Fruit fly (Drosophila melanogaster) whole organism, embryonic: Measurements from ENCODE around the gene CNMa.

Experiments
- Adf1 ChIP-seq: fragments of 200-800 bp; sonication (Bioruptor generic); IDR thresholded peaks from 2 replicates; pipeline ENCODE4 v1.3.6; 2022; ENCODE audit warnings: missing biosample characterization, missing genetic modification characterization
- Atf-2 ChIP-seq: fragments of 200-800 bp; sonication (Bioruptor generic); optimal IDR thresholded peaks from 2 replicates; lab custom pipeline; 2016; ENCODE audit warnings: missing biosample characterization, missing genetic modification characterization
- Awh ChIP-seq: fragments of 200-800 bp; sonication (Bioruptor generic); IDR thresholded peaks from 2 replicates; pipeline ENCODE4, ENCODE4 v1.3.6; 2022; ENCODE audit warnings: missing biosample characterization, missing genetic modification characterization
- CG10543 ChIP-seq: fragments of 200-800 bp; sonication (Bioruptor generic); optimal IDR thresholded peaks from 3 replicates; lab custom pipeline; 2017; ENCODE audit warnings: missing biosample characterization, mild to moderate bottlenecking, missing genetic modification characterization, moderate library complexity
- CG11398 ChIP-seq: fragments of 200-800 bp; sonication (Bioruptor generic); optimal IDR thresholded peaks from 2 replicates; lab custom pipeline; 2016; ENCODE audit warnings: missing biosample characterization, missing genetic modification characterization
- CG13296 ChIP-seq: fragments of 200-800 bp; sonication (Bioruptor generic); optimal IDR thresholded peaks from 3 replicates; lab custom pipeline; 2018; ENCODE audit warnings: missing biosample characterization, mild to moderate bottlenecking, missing genetic modification characterization
- CG14014 ChIP-seq: fragments of 200-800 bp; sonication (Bioruptor generic); IDR thresholded peaks from 2 replicates; pipeline ENCODE4 v1.3.6; 2022; ENCODE audit warnings: missing biosample characterization, missing genetic modification characterization
- CG15514 ChIP-seq: fragments of 200-800 bp; sonication (Bioruptor generic); optimal IDR thresholded peaks from 3 replicates; lab custom pipeline; 2017; ENCODE audit warnings: missing biosample characterization, missing genetic modification characterization, mild to moderate bottlenecking, moderate library complexity, missing genetic modification reagents
- CG15696 ChIP-seq: fragments of 200-800 bp; sonication (Bioruptor generic); optimal IDR thresholded peaks from 2 replicates; lab custom pipeline; 2019; ENCODE audit warnings: missing biosample characterization, mild to moderate bottlenecking, missing genetic modification characterization, moderate library complexity
- CG16813 ChIP-seq: fragments of 200-800 bp; sonication (Bioruptor generic); IDR thresholded peaks from 3 replicates; pipeline ENCODE4 v1.3.6; 2022; ENCODE audit warnings: missing biosample characterization, missing genetic modification characterization; ENCODE audit not compliant: partially characterized antibody
- CG18011 ChIP-seq: fragments of 200-800 bp; sonication (Bioruptor generic); optimal IDR thresholded peaks from 2 replicates; lab custom pipeline; 2017; ENCODE audit warnings: missing biosample characterization, missing genetic modification characterization, mild to moderate bottlenecking, moderate library complexity, missing genotype
- CG2712 ChIP-seq: fragments of 200-800 bp; optimal IDR thresholded peaks from 3 replicates; lab custom pipeline; 2019; ENCODE audit warnings: missing biosample characterization, mild to moderate bottlenecking, missing genetic modification characterization, moderate library complexity
- CG30431 ChIP-seq: fragments of 200-800 bp; sonication (Bioruptor generic); optimal IDR thresholded peaks from 2 replicates; lab custom pipeline; 2017; ENCODE audit warnings: missing biosample characterization, missing genetic modification characterization
- CG31388 ChIP-seq: fragments of 200-800 bp; sonication (Bioruptor generic); optimal IDR thresholded peaks from 2 replicates; lab custom pipeline; 2016; ENCODE audit warnings: missing biosample characterization, missing genetic modification characterization
- CG31441 ChIP-seq: fragments of 200-800 bp; sonication (Bioruptor generic); IDR thresholded peaks from 2 replicates; pipeline ENCODE4 v1.3.6; 2022; ENCODE audit warnings: missing biosample characterization, missing genetic modification characterization
- CG32532 ChIP-seq: fragments of 200-800 bp; sonication (Bioruptor generic); IDR thresholded peaks from 2 replicates; pipeline ENCODE4 v1.3.6; 2022; ENCODE audit warnings: missing biosample characterization, missing genetic modification characterization
- CG3281 ChIP-seq: fragments of 200-800 bp; sonication (Bioruptor generic); optimal IDR thresholded peaks from 3 replicates; lab custom pipeline; 2017; ENCODE audit warnings: missing biosample characterization, mild to moderate bottlenecking, missing genetic modification characterization
- CG33557 ChIP-seq: fragments of 200-800 bp; sonication (Bioruptor generic); optimal IDR thresholded peaks from 2 replicates; lab custom pipeline; 2019; ENCODE audit warnings: missing biosample characterization, mild to moderate bottlenecking, missing genetic modification characterization, moderate library complexity
- CG4328 ChIP-seq: fragments of 200-800 bp; sonication (Bioruptor generic); optimal IDR thresholded peaks from 3 replicates; lab custom pipeline; 2017; ENCODE audit warnings: missing biosample characterization, missing genetic modification reagents, missing genetic modification characterization
- CG5245 ChIP-seq: fragments of 200-800 bp; sonication (Bioruptor generic); optimal IDR thresholded peaks from 3 replicates; lab custom pipeline; 2016; ENCODE audit warnings: missing biosample characterization, missing genetic modification characterization
- CG6765 ChIP-seq: fragments of 200-800 bp; sonication (Bioruptor generic); optimal IDR thresholded peaks from 3 replicates; lab custom pipeline; 2017; ENCODE audit warnings: missing biosample characterization, mild to moderate bottlenecking, missing genetic modification characterization
- CG6813 ChIP-seq: fragments of 200-800 bp; sonication (Bioruptor generic); optimal IDR thresholded peaks from 2 replicates; lab custom pipeline; 2017; ENCODE audit warnings: missing biosample characterization, missing genetic modification characterization, mild to moderate bottlenecking, moderate library complexity, missing genetic modification reagents
- CG8944 ChIP-seq: fragments of 200-800 bp; sonication (Bioruptor generic); optimal IDR thresholded peaks from 3 replicates; lab custom pipeline; 2016; ENCODE audit warnings: missing biosample characterization, missing genetic modification characterization
- CG9609 ChIP-seq: fragments of 200-800 bp; sonication (Bioruptor generic); optimal IDR thresholded peaks from 3 replicates; lab custom pipeline; 2016; ENCODE audit warnings: missing biosample characterization, missing genetic modification characterization
- Dfd ChIP-seq, 2 experiments: fragments of >200 bp; optimal IDR thresholded peaks; 2 replicates each; lab custom pipeline; 2017; ENCODE audit warnings: missing biosample characterization in 2 of 2, missing genetic modification characterization in 2 of 2
- Fer2 ChIP-seq: fragments of 200-800 bp; sonication (Bioruptor generic); optimal IDR thresholded peaks from 2 replicates; lab custom pipeline; 2018; ENCODE audit warnings: missing biosample characterization, mild to moderate bottlenecking, missing genetic modification characterization, moderate library complexity
- Jarid2 ChIP-seq: fragments of 200-800 bp; sonication (Bioruptor generic); optimal IDR thresholded peaks from 3 replicates; lab custom pipeline; 2017; ENCODE audit warnings: mild to moderate bottlenecking, missing biosample characterization, missing genetic modification reagents, missing genetic modification characterization
- MESR4 ChIP-seq: fragments of 200-800 bp; sonication (Bioruptor generic); optimal IDR thresholded peaks from 2 replicates; lab custom pipeline; 2018; ENCODE audit warnings: missing biosample characterization, mild to moderate bottlenecking, missing genetic modification characterization, moderate library complexity
- Mrtf ChIP-seq: fragments of 200-800 bp; sonication (Bioruptor generic); IDR thresholded peaks from 3 replicates; pipeline ENCODE4 v1.3.6; 2022; ENCODE audit warnings: missing biosample characterization, missing genetic modification characterization
- Sox100B ChIP-seq: fragments of 200-800 bp; sonication (Bioruptor generic); optimal IDR thresholded peaks from 3 replicates; lab custom pipeline; 2018; ENCODE audit warnings: missing biosample characterization, mild to moderate bottlenecking, missing genetic modification characterization
- Stat92E ChIP-seq, 3 experiments: fragments of >200 bp in 2 of 3; fragments of 200-800 bp in 1 of 3; sonication (Bioruptor generic) in 1 of 3; optimal IDR thresholded peaks; 2 replicates each; lab custom pipeline; 2017 to 2019; ENCODE audit warnings: missing biosample characterization in 3 of 3, missing genetic modification characterization in 3 of 3, mild to moderate bottlenecking in 1 of 3, moderate library complexity in 1 of 3
- az2 ChIP-seq: fragments of 200-800 bp; sonication (Bioruptor generic); optimal IDR thresholded peaks from 3 replicates; lab custom pipeline; 2016; ENCODE audit warnings: missing biosample characterization, missing genetic modification characterization
- cad ChIP-seq: fragments of >200 bp; optimal IDR thresholded peaks from 2 replicates; lab custom pipeline; 2017; ENCODE audit warnings: missing biosample characterization, missing genetic modification characterization
- chif ChIP-seq, 2 experiments: fragments of 200-800 bp; sonication (Bioruptor generic); optimal IDR thresholded peaks; 3 replicates each; lab custom pipeline; 2016; ENCODE audit warnings: missing biosample characterization in 2 of 2, missing genetic modification characterization in 2 of 2
- cwo ChIP-seq: fragments of 200-800 bp; sonication (Bioruptor generic); optimal IDR thresholded peaks from 3 replicates; lab custom pipeline; 2017; ENCODE audit warnings: missing biosample characterization, missing genetic modification characterization, mild to moderate bottlenecking, moderate library complexity, missing genetic modification reagents
- dm ChIP-seq: fragments of 200-800 bp; sonication (Bioruptor generic); optimal IDR thresholded peaks from 3 replicates; lab custom pipeline; 2016; ENCODE audit warnings: missing biosample characterization, missing genetic modification characterization
- dmrt11E ChIP-seq: fragments of 200-800 bp; sonication (Bioruptor generic); optimal IDR thresholded peaks from 3 replicates; lab custom pipeline; 2018; ENCODE audit warnings: missing biosample characterization, mild to moderate bottlenecking, missing genetic modification characterization, moderate library complexity
- eve ChIP-seq, 2 experiments: fragments of >200 bp; optimal IDR thresholded peaks; 2 replicates each; lab custom pipeline; 2017; ENCODE audit warnings: missing biosample characterization in 2 of 2, missing genetic modification characterization in 2 of 2
- ftz-f1 ChIP-seq: fragments of 200-800 bp; sonication (Bioruptor generic); optimal IDR thresholded peaks from 2 replicates; lab custom pipeline; 2016; ENCODE audit warnings: missing biosample characterization, missing genetic modification characterization
- fu2 ChIP-seq: fragments of 200-800 bp; sonication (Bioruptor generic); optimal IDR thresholded peaks from 2 replicates; lab custom pipeline; 2016; ENCODE audit warnings: missing biosample characterization, missing genetic modification characterization
- gem ChIP-seq: fragments of 200-800 bp; sonication (Bioruptor generic); optimal IDR thresholded peaks from 2 replicates; lab custom pipeline; 2019; ENCODE audit warnings: missing biosample characterization, mild to moderate bottlenecking, missing genetic modification characterization, moderate library complexity
- hth ChIP-seq: fragments of >200 bp; optimal IDR thresholded peaks from 2 replicates; lab custom pipeline; 2017; ENCODE audit warnings: inconsistent platforms
- jumu ChIP-seq: fragments of 200-800 bp; sonication (Bioruptor generic); optimal IDR thresholded peaks from 3 replicates; lab custom pipeline; 2016; ENCODE audit warnings: missing biosample characterization, missing genetic modification characterization
- klu ChIP-seq: fragments of 200-800 bp; sonication (Bioruptor generic); IDR thresholded peaks from 2 replicates; pipeline ENCODE4 v1.3.6; 2022; ENCODE audit warnings: missing biosample characterization, missing genetic modification characterization
- onecut ChIP-seq: fragments of 200-800 bp; sonication (Bioruptor generic); IDR thresholded peaks from 2 replicates; pipeline ENCODE4 v1.3.6; 2022; ENCODE audit warnings: missing biosample characterization, missing genetic modification characterization
- repo ChIP-seq: fragments of 200-800 bp; sonication (Bioruptor generic); optimal IDR thresholded peaks from 2 replicates; lab custom pipeline; 2016; ENCODE audit warnings: missing biosample characterization, missing genetic modification characterization
- scrt ChIP-seq: fragments of 200-800 bp; sonication (Bioruptor generic); optimal IDR thresholded peaks from 2 replicates; lab custom pipeline; 2018; ENCODE audit warnings: missing biosample characterization, mild to moderate bottlenecking, missing genetic modification characterization, moderate library complexity
- tin ChIP-seq: fragments of 200-800 bp; sonication (Bioruptor generic); optimal IDR thresholded peaks from 3 replicates; lab custom pipeline; 2016; ENCODE audit warnings: missing biosample characterization, missing genetic modification characterization
- tna ChIP-seq: fragments of 200-800 bp; sonication (Bioruptor generic); IDR thresholded peaks from 2 replicates; pipeline ENCODE4 v1.3.6; 2022; ENCODE audit warnings: missing biosample characterization, missing genetic modification characterization; ENCODE audit not compliant: partially characterized antibody
- ttk ChIP-seq: fragments of 200-800 bp; sonication (Bioruptor generic); IDR thresholded peaks from 2 replicates; pipeline ENCODE4 v2.1.2; 2022; ENCODE audit warnings: missing biosample characterization, missing genetic modification characterization
- unpg ChIP-seq: fragments of 200-800 bp; sonication (Bioruptor generic); optimal IDR thresholded peaks from 3 replicates; lab custom pipeline; 2018; ENCODE audit warnings: missing biosample characterization, mild to moderate bottlenecking, missing genetic modification characterization, moderate library complexity

CNMa gene

DNA sequence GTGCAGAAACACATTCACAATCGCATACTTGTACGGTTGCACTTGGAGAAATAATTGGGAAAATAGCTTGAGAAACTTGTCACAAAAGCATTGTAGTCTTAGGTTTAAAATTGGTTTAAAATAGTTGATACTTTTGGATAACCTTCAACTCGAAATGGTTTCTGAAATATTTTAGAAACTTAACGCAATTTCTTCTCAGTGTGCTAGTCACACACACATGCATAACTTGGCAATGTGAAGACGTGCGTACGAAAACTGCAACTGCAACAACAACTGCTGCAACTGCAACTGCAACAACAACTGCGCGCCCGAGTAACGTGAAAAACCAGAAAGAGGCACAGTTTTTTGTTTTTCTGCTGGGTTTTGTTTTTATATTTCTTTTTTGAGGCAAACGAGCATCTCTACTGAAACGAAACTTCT lies 30.7 kb upstream of the CNMa start (continued):
- TF ChIP-seq CG33557 (peak; percentile 34), CG15696 (tag; lab: Kevin White, UChicago) (peak; percentile 94), CG13296 (GFP tag; lab: Kevin White, UChicago) (peak; percentile 49), CG14014 (GFP tag; lab: Robert Waterston, UW) (peak; percentile 62; the same call in 1 of the 2 replicates), tin (GFP tag; lab: Kevin White, UChicago) (peak; percentile 86), unpg (GFP tag; lab: Kevin White, UChicago) (peak; percentile 83), CG2712 (tag; lab: Kevin White, UChicago) (peak; percentile 91), CG32532 (no peak; the same call in 1 of the 2 replicates), Stat92E (GFP tag; optimal IDR thresholded peaks at IDR 0.05; lab: Kevin White, UChicago) (no peak), CG3281 (GFP tag; lab: Kevin White, UChicago) (peak; percentile 12), dm (peak; percentile 55), CG4328 (GFP tag; lab: Kevin White, UChicago) (peak; percentile 42), CG18011 (GFP tag; lab: Kevin White, UChicago) (peak; percentile 26), hth (lab: Kevin White, UChicago) (no peak), Atf-2 (GFP tag; lab: Kevin White, UChicago) (peak; percentile 77), tna (no peak), onecut (GFP tag; lab: Robert Waterston, UW) (peak; percentile 78), CG30431 (GFP tag; lab: Kevin White, UChicago) (peak; percentile 76), Adf1 (GFP tag; lab: Robert Waterston, UW) (no peak), Dfd (GFP tag; optimal IDR thresholded peaks at IDR 0.05; lab: Kevin White, UChicago) (no peak), repo (peak; percentile 78), Fer2 (peak; percentile 25), Awh (GFP tag; lab: Robert Waterston, UW) (peak; percentile 85), CG6813 (GFP tag; lab: Kevin White, UChicago) (peak; percentile 77), eve (GFP tag; optimal IDR thresholded peaks at IDR 0.05; lab: Kevin White, UChicago) (peak; percentile 74 to 92), CG9609 (GFP tag; lab: Kevin White, UChicago) (peak; percentile 79), Sox100B (GFP tag; lab: Kevin White, UChicago) (peak; percentile 82), MESR4 (GFP tag; lab: Kevin White, UChicago) (peak; percentile 6), CG10543 (no peak), cad (GFP tag; lab: Kevin White, UChicago) (no peak), Mrtf (GFP tag; lab: Robert Waterston, UW) (peak; percentile 63; the same call in 2 of the 3 replicates), scrt (GFP tag; lab: Kevin White, UChicago) (peak; percentile 48), jumu (GFP tag; lab: Kevin White, UChicago) (peak; percentile 80), Jarid2 (GFP tag; lab: Kevin White, UChicago) (no peak), ftz-f1 (GFP tag; lab: Kevin White, UChicago) (no peak), CG11398 (peak; percentile 78), fu2 (GFP tag; lab: Kevin White, UChicago) (peak; percentile 39), CG15514 (GFP tag; lab: Kevin White, UChicago) (no peak), klu (GFP tag; lab: Robert Waterston, UW) (peak; percentile 46), CG6765 (GFP tag; lab: Kevin White, UChicago) (no peak), CG16813 (GFP tag; lab: Robert Waterston, UW) (no peak), az2 (GFP tag; lab: Kevin White, UChicago) (peak; percentile 87), gem (tag; lab: Kevin White, UChicago) (peak; percentile 90), CG31388 (GFP tag; lab: Kevin White, UChicago) (peak; percentile 71), CG31441 (peak; percentile 92), ttk (GFP tag; lab: Robert Waterston, UW) (peak; percentile 88), chif (GFP tag; optimal IDR thresholded peaks at IDR 0.05; lab: Kevin White, UChicago) (peak; percentile 86 to 92), cwo (peak; percentile 41), CG8944 (GFP tag; lab: Kevin White, UChicago) (peak; percentile 74), dmrt11E (tag; lab: Kevin White, UChicago) (peak; percentile 89), CG5245 (GFP tag; lab: Kevin White, UChicago) (peak; percentile 83)
